Fruit fly (Drosophila melanogaster) whole organism, embryonic: ENCODE data around the gene MED27.

Experiments used
- B-H1 ChIP-seq: fragments of 200-800 bp; sonication (Bioruptor generic); IDR thresholded peaks from 3 replicates; pipeline ENCODE4 v1.3.6; 2022; ENCODE audit warnings: missing biosample characterization, missing genetic modification characterization
- B-H2 ChIP-seq: fragments of 200-800 bp; sonication (Bioruptor generic); optimal IDR thresholded peaks from 2 replicates; lab custom pipeline; 2018; ENCODE audit warnings: missing biosample characterization, mild to moderate bottlenecking, missing genetic modification characterization
- CG10267 ChIP-seq: fragments of 200-800 bp; sonication (Bioruptor generic); optimal IDR thresholded peaks from 2 replicates; lab custom pipeline; 2018; ENCODE audit warnings: missing biosample characterization, mild to moderate bottlenecking, missing genetic modification characterization, moderate library complexity
- CG10979 ChIP-seq: fragments of 200-800 bp; sonication (Bioruptor generic); optimal IDR thresholded peaks from 2 replicates; lab custom pipeline; 2018; ENCODE audit warnings: missing biosample characterization, mild to moderate bottlenecking, missing genetic modification characterization, moderate library complexity
- CG13624 ChIP-seq: fragments of 200-800 bp; sonication (Bioruptor generic); optimal IDR thresholded peaks from 2 replicates; lab custom pipeline; 2016; ENCODE audit warnings: missing biosample characterization, missing genetic modification characterization
- CG15011 ChIP-seq: fragments of 200-800 bp; sonication (Bioruptor generic); optimal IDR thresholded peaks from 3 replicates; lab custom pipeline; 2018; ENCODE audit warnings: missing biosample characterization, mild to moderate bottlenecking, missing genetic modification characterization
- CG15073 ChIP-seq: fragments of 200-800 bp; sonication (Bioruptor generic); optimal IDR thresholded peaks from 2 replicates; lab custom pipeline; 2016; ENCODE audit warnings: missing biosample characterization, missing genetic modification characterization
- CG15514 ChIP-seq: fragments of 200-800 bp; sonication (Bioruptor generic); optimal IDR thresholded peaks from 3 replicates; lab custom pipeline; 2017; ENCODE audit warnings: missing biosample characterization, missing genetic modification characterization, mild to moderate bottlenecking, moderate library complexity, missing genetic modification reagents
- CG16779 ChIP-seq: fragments of 200-800 bp; sonication (Bioruptor generic); IDR thresholded peaks from 2 replicates; pipeline ENCODE4 v1.3.6; 2022; ENCODE audit warnings: missing biosample characterization, missing genetic modification characterization
- CG17186 ChIP-seq: fragments of 200-800 bp; sonication (Bioruptor generic); optimal IDR thresholded peaks from 3 replicates; lab custom pipeline; 2017; ENCODE audit warnings: missing biosample characterization, missing genetic modification reagents, missing genetic modification characterization
- CG17385 ChIP-seq: fragments of 200-800 bp; sonication (Bioruptor generic); optimal IDR thresholded peaks from 3 replicates; lab custom pipeline; 2018; ENCODE audit warnings: missing biosample characterization, mild to moderate bottlenecking, missing genetic modification characterization
- CG18011 ChIP-seq: fragments of 200-800 bp; sonication (Bioruptor generic); optimal IDR thresholded peaks from 2 replicates; lab custom pipeline; 2017; ENCODE audit warnings: missing biosample characterization, missing genetic modification characterization, mild to moderate bottlenecking, moderate library complexity, missing genotype
- CG1832 ChIP-seq: fragments of 200-800 bp; sonication (Bioruptor generic); optimal IDR thresholded peaks from 2 replicates; lab custom pipeline; 2017; ENCODE audit warnings: missing biosample characterization, mild to moderate bottlenecking, missing genetic modification characterization, inconsistent platforms
- CG18764 ChIP-seq: fragments of 200-800 bp; sonication (Bioruptor generic); optimal IDR thresholded peaks from 3 replicates; lab custom pipeline; 2016; ENCODE audit warnings: missing biosample characterization, missing genetic modification characterization
- CG2120 ChIP-seq: fragments of 200-800 bp; sonication (Bioruptor generic); optimal IDR thresholded peaks from 3 replicates; lab custom pipeline; 2016; ENCODE audit warnings: missing biosample characterization, missing genetic modification characterization
- CG32532 ChIP-seq: fragments of 200-800 bp; sonication (Bioruptor generic); IDR thresholded peaks from 2 replicates; pipeline ENCODE4 v1.3.6; 2022; ENCODE audit warnings: missing biosample characterization, missing genetic modification characterization
- CG34422 ChIP-seq: fragments of 200-800 bp; sonication (Bioruptor generic); IDR thresholded peaks from 3 replicates; pipeline ENCODE4 v1.3.6; 2022; ENCODE audit warnings: missing biosample characterization, missing genetic modification characterization
- CG6272 ChIP-seq: fragments of 200-800 bp; sonication (Bioruptor generic); IDR thresholded peaks from 2 replicates; pipeline ENCODE4 v1.3.6; 2022; ENCODE audit warnings: missing biosample characterization, missing genetic modification characterization
- CG6854 ChIP-seq: fragments of 200-800 bp; sonication (Bioruptor generic); optimal IDR thresholded peaks from 3 replicates; lab custom pipeline; 2017; ENCODE audit warnings: missing biosample characterization, mild to moderate bottlenecking, missing genetic modification characterization
- CG7556 ChIP-seq: fragments of 200-800 bp; sonication (Bioruptor generic); optimal IDR thresholded peaks from 2 replicates; lab custom pipeline; 2017; ENCODE audit warnings: missing biosample characterization, mild to moderate bottlenecking, missing genetic modification characterization
- CG7745 ChIP-seq: fragments of 200-800 bp; sonication (Bioruptor generic); optimal IDR thresholded peaks from 2 replicates; lab custom pipeline; 2018; ENCODE audit warnings: missing biosample characterization, mild to moderate bottlenecking, missing genetic modification characterization, moderate library complexity
- CG9437 ChIP-seq: fragments of 200-800 bp; sonication (Bioruptor generic); optimal IDR thresholded peaks from 2 replicates; lab custom pipeline; 2018; ENCODE audit warnings: missing biosample characterization, mild to moderate bottlenecking, missing genetic modification characterization
- CG9727 ChIP-seq: fragments of 200-800 bp; sonication (Bioruptor generic); optimal IDR thresholded peaks from 3 replicates; lab custom pipeline; 2017; ENCODE audit warnings: missing biosample characterization, mild to moderate bottlenecking, missing genetic modification characterization
- CoRest ChIP-seq: fragments of 200-800 bp; sonication (Bioruptor generic); optimal IDR thresholded peaks from 3 replicates; lab custom pipeline; 2018; ENCODE audit warnings: missing biosample characterization, mild to moderate bottlenecking, missing genetic modification characterization, moderate library complexity
- D19A ChIP-seq: fragments of 200-800 bp; optimal IDR thresholded peaks from 3 replicates; lab custom pipeline; 2019; ENCODE audit warnings: missing biosample characterization, mild to moderate bottlenecking, missing genetic modification characterization, moderate library complexity
- Dfd ChIP-seq, 2 experiments: fragments of >200 bp; optimal IDR thresholded peaks; 2 replicates each; lab custom pipeline; 2017; ENCODE audit warnings: missing biosample characterization in 2 of 2, missing genetic modification characterization in 2 of 2
- Eip74EF ChIP-seq, 2 experiments: fragments of 200-800 bp in 1 of 2; fragments of >200 bp in 1 of 2; sonication (Bioruptor generic) in 1 of 2; optimal IDR thresholded peaks; 2 replicates each; lab custom pipeline; 2017 to 2019; ENCODE audit warnings: missing biosample characterization in 2 of 2, missing genetic modification characterization in 2 of 2, mild to moderate bottlenecking in 1 of 2, moderate library complexity in 1 of 2
- H2.0 ChIP-seq: fragments of 200-800 bp; sonication (Bioruptor generic); IDR thresholded peaks from 2 replicates; pipeline ENCODE4 v1.3.6; 2022; ENCODE audit warnings: missing biosample characterization, missing genetic modification characterization
- HmgZ ChIP-seq: fragments of 200-800 bp; sonication (Bioruptor generic); optimal IDR thresholded peaks from 2 replicates; lab custom pipeline; 2018; ENCODE audit warnings: missing biosample characterization, mild to moderate bottlenecking, missing genetic modification characterization
- Hr78 ChIP-seq, 2 experiments: fragments of 200-800 bp in 1 of 2; fragments of >200 bp in 1 of 2; sonication (Bioruptor generic) in 1 of 2; optimal IDR thresholded peaks; 2 replicates each; lab custom pipeline; 2017 to 2019; ENCODE audit warnings: missing biosample characterization in 2 of 2, missing genetic modification characterization in 2 of 2, mild to moderate bottlenecking in 1 of 2, moderate library complexity in 1 of 2
- Med ChIP-seq: fragments of 200-800 bp; sonication (Bioruptor generic); peaks from one replicate; lab custom pipeline; 2016; ENCODE audit warnings: missing biosample characterization, missing genetic modification characterization, mild to moderate bottlenecking, inconsistent platforms, moderate library complexity
- Meics ChIP-seq: fragments of 200-800 bp; sonication (Bioruptor generic); optimal IDR thresholded peaks from 2 replicates; lab custom pipeline; 2017; ENCODE audit warnings: missing biosample characterization, mild to moderate bottlenecking, missing genetic modification characterization
- NFAT ChIP-seq: fragments of 200-800 bp; sonication (Bioruptor generic); IDR thresholded peaks from 2 replicates; pipeline ENCODE4 v1.3.6; 2022; ENCODE audit warnings: missing biosample characterization, missing genetic modification characterization
- Nf-YA ChIP-seq: fragments of 200-800 bp; sonication (Bioruptor generic); IDR thresholded peaks from 2 replicates; pipeline ENCODE4 v1.3.6; 2022; ENCODE audit warnings: missing biosample characterization, missing genetic modification characterization
- Trl ChIP-seq, 3 experiments: fragments of >200 bp in 2 of 3; fragments of 200-800 bp in 1 of 3; sonication (Bioruptor generic) in 1 of 3; optimal IDR thresholded peaks; 2 replicates in 1 of 3; 3 replicates in 2 of 3; lab custom pipeline; 2016 to 2017; ENCODE audit warnings: missing biosample characterization in 1 of 3, missing genetic modification characterization in 1 of 3
- aop ChIP-seq: fragments of 200-800 bp; sonication (Bioruptor generic); IDR thresholded peaks from 2 replicates; pipeline ENCODE4 v1.3.6; 2022; ENCODE audit warnings: missing biosample characterization, missing genetic modification characterization
- bowl ChIP-seq: fragments of 200-800 bp; sonication (Bioruptor generic); IDR thresholded peaks from 2 replicates; pipeline ENCODE4 v1.3.6; 2022; ENCODE audit warnings: missing biosample characterization, missing genetic modification characterization
- bsh ChIP-seq, 2 experiments: fragments of 200-800 bp; sonication (Bioruptor generic); optimal IDR thresholded peaks; 2 replicates each; lab custom pipeline; 2017 to 2018; ENCODE audit warnings: mild to moderate bottlenecking in 2 of 2, missing biosample characterization in 2 of 2, missing genetic modification characterization in 2 of 2, moderate library complexity in 1 of 2
- cad ChIP-seq: fragments of >200 bp; optimal IDR thresholded peaks from 2 replicates; lab custom pipeline; 2017; ENCODE audit warnings: missing biosample characterization, missing genetic modification characterization
- cg ChIP-seq: fragments of 200-800 bp; sonication (Bioruptor generic); optimal IDR thresholded peaks from 3 replicates; lab custom pipeline; 2019; ENCODE audit warnings: missing biosample characterization, mild to moderate bottlenecking, missing genetic modification characterization, moderate library complexity
- chinmo ChIP-seq: fragments of 200-800 bp; sonication (Bioruptor generic); IDR thresholded peaks from 4 replicates; pipeline ENCODE4 v1.3.6; 2022; ENCODE audit warnings: missing biosample characterization, missing genetic modification characterization; ENCODE audit not compliant: partially characterized antibody
- crp ChIP-seq, 2 experiments: fragments of 200-800 bp; sonication (Bioruptor generic); optimal IDR thresholded peaks; 2 replicates in 1 of 2; 3 replicates in 1 of 2; lab custom pipeline; 2017; ENCODE audit warnings: missing biosample characterization in 2 of 2, missing genetic modification characterization in 2 of 2, mild to moderate bottlenecking in 1 of 2, moderate library complexity in 1 of 2
- fd102C ChIP-seq: fragments of 200-800 bp; sonication (Bioruptor generic); optimal IDR thresholded peaks from 2 replicates; lab custom pipeline; 2018; ENCODE audit warnings: missing biosample characterization, mild to moderate bottlenecking, missing genetic modification characterization, moderate library complexity
- fd3F ChIP-seq: fragments of 200-800 bp; sonication (Bioruptor generic); optimal IDR thresholded peaks from 2 replicates; lab custom pipeline; 2018; ENCODE audit warnings: missing biosample characterization, mild to moderate bottlenecking, missing genetic modification characterization, moderate library complexity
- maf-S ChIP-seq: fragments of 200-800 bp; sonication (Bioruptor generic); optimal IDR thresholded peaks from 2 replicates; lab custom pipeline; 2016; ENCODE audit warnings: missing biosample characterization, missing genetic modification characterization
- nmo ChIP-seq: fragments of 200-800 bp; sonication (Bioruptor generic); optimal IDR thresholded peaks from 2 replicates; lab custom pipeline; 2018; ENCODE audit warnings: missing biosample characterization, mild to moderate bottlenecking, missing genetic modification characterization, moderate library complexity

MED27 gene

DNA sequence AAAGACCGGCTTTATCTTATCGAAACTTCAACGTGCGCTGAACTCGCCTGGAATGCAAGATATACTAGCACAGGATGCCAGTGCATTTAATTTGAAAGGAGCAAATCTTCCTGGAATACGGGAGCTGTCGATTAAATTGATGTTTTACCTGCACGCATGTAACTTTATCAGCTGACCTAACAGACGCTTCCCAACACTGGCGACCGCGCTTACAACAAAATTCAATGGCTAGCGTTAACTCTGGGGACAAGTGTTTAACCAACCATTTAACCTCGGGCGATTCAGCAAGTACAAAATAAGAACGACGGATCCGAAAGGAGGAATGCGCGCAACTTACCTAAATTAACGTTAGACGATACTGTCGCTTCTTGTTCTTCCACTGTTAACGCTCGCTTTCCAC lies 43.2 kb upstream of the MED27 start (continued):
- TF ChIP-seq CG17186 (GFP tag; lab: Kevin White, UChicago): peak; percentile 6
- TF ChIP-seq bsh (GFP tag; optimal IDR thresholded peaks at IDR 0.05; lab: Kevin White, UChicago): no peak
- TF ChIP-seq B-H1 (GFP tag; lab: Robert Waterston, UW): no peak
- TF ChIP-seq CG10267 (tag; lab: Kevin White, UChicago): peak; percentile 80
- peak in 1 of 2 experiments; percentile 77 for TF ChIP-seq crp (GFP tag; optimal IDR thresholded peaks at IDR 0.05; lab: Kevin White, UChicago)
- TF ChIP-seq aop (GFP tag; lab: Robert Waterston, UW): no peak

- TF ChIP-seq HmgZ: no peak
- TF ChIP-seq CG18764 (GFP tag; lab: Kevin White, UChicago): no peak
- TF ChIP-seq fd102C (GFP tag; lab: Kevin White, UChicago): no peak
- TF ChIP-seq CG32532 (GFP tag; lab: Robert Waterston, UW): 0 out of 2 replicates have a peak, but pooled peaks have one; percentile 16
- TF ChIP-seq CG16779 (GFP tag; lab: Robert Waterston, UW): no peak
- peak in 1 of 2 experiments; percentile 63 for TF ChIP-seq Hr78 (GFP tag; optimal IDR thresholded peaks at IDR 0.05; lab: Kevin White, UChicago)
- no peak for TF ChIP-seq Eip74EF (GFP tag; optimal IDR thresholded peaks at IDR 0.05; lab: Kevin White, UChicago)
- peak; percentile 6 for TF ChIP-seq CG6854 (GFP tag; lab: Kevin White, UChicago)
- peak; percentile 32 for TF ChIP-seq CG9437 (GFP tag; lab: Kevin White, UChicago)
- peak; percentile 6; the same call in 1 of the 3 replicates for TF ChIP-seq CG34422 (GFP tag; lab: Robert Waterston, UW)
- TF ChIP-seq chinmo: no peak
- TF ChIP-seq NFAT: no peak
- peak; percentile 21 for TF ChIP-seq CG13624 (GFP tag; lab: Kevin White, UChicago)
- TF ChIP-seq Med (GFP tag; lab: Kevin White, UChicago): peak; percentile 30
- no peak for TF ChIP-seq CG10979
- TF ChIP-seq bowl (GFP tag; lab: Robert Waterston, UW): no peak
- no peak for TF ChIP-seq D19A (tag; lab: Kevin White, UChicago)
- TF ChIP-seq CG2120: no peak
- TF ChIP-seq CG7556: peak; percentile 5
- TF ChIP-seq CoRest: no peak
- no peak for TF ChIP-seq CG15514
- no peak for TF ChIP-seq maf-S
- peak; percentile 94 for TF ChIP-seq cg (GFP tag; lab: Kevin White, UChicago)
- TF ChIP-seq Trl (optimal IDR thresholded peaks at IDR 0.05; lab: Kevin White, UChicago): peak; percentile 78 to 81
- TF ChIP-seq Trl (GFP tag; optimal IDR thresholded peaks at IDR 0.05; lab: Kevin White, UChicago): no peak
- no peak for TF ChIP-seq H2.0 (GFP tag; lab: Robert Waterston, UW)
- no peak for TF ChIP-seq Nf-YA
- TF ChIP-seq CG15073: no peak
- no peak for TF ChIP-seq cad (GFP tag; lab: Kevin White, UChicago)
- no peak for TF ChIP-seq CG7745
- no peak for TF ChIP-seq CG15011 (GFP tag; lab: Kevin White, UChicago)
- no peak for TF ChIP-seq B-H2 (GFP tag; lab: Kevin White, UChicago)
- peak; percentile 56 for TF ChIP-seq CG1832
- TF ChIP-seq CG6272 (GFP tag; lab: Robert Waterston, UW): no peak
- TF ChIP-seq CG18011 (GFP tag; lab: Kevin White, UChicago): no peak
- no peak for TF ChIP-seq Meics (GFP tag; lab: Kevin White, UChicago)
- TF ChIP-seq fd3F (GFP tag; lab: Kevin White, UChicago): no peak
- TF ChIP-seq CG17385: peak; percentile 95
- TF ChIP-seq Dfd (GFP tag; optimal IDR thresholded peaks at IDR 0.05; lab: Kevin White, UChicago): no peak
- peak; percentile 42 for TF ChIP-seq CG9727 (GFP tag; lab: Kevin White, UChicago)
- TF ChIP-seq nmo: no peak
Measured at dm6 chr3R:5612372-5613113, 42.4 kb upstream of the MED27 start, which contains the start of gene Rga. Rga (minus strand) TSS chr3R:5613112.
